Worm (Caenorhabditis elegans) whole organism, mixed stage, embryonic: ENCODE measurements around the gene nars-2.
A peak's percentile ranks its signal among the peaks of the same experiment; 100 is the strongest.

Experiments
- M03D4.4 ChIP-seq: sonication (generic microtip); optimal IDR thresholded peaks from 2 replicates; lab custom pipeline; 2017; ENCODE audit warnings: mild to moderate bottlenecking, missing genetic modification characterization, missing compliant biosample characterization
- bed-3 ChIP-seq: fragments of 200-800 bp; sonication (Bioruptor generic); optimal IDR thresholded peaks from 3 replicates; lab custom pipeline; 2018; ENCODE audit warnings: mild to moderate bottlenecking, missing genetic modification characterization, moderate library complexity, missing compliant biosample characterization
- blmp-1 ChIP-seq: fragments of 150-350 bp; optimal IDR thresholded peaks from 2 replicates; lab custom pipeline; 2014; ENCODE audit warnings: missing biosample characterization, missing genetic modification characterization
- ceh-39 ChIP-seq: fragments of 150-350 bp; optimal IDR thresholded peaks from 2 replicates; lab custom pipeline; 2014; ENCODE audit warnings: missing biosample characterization, missing genetic modification characterization
- ceh-43 ChIP-seq: fragments of 200-800 bp; sonication (Bioruptor generic); optimal IDR thresholded peaks from 2 replicates; lab custom pipeline; 2018; ENCODE audit warnings: mild to moderate bottlenecking, missing genetic modification characterization, moderate library complexity, missing compliant biosample characterization
- ceh-83 ChIP-seq: fragments of 200-800 bp; sonication (Bioruptor generic); optimal IDR thresholded peaks from 2 replicates; lab custom pipeline; 2018; ENCODE audit warnings: mild to moderate bottlenecking, missing genetic modification characterization, missing compliant biosample characterization
- ces-1 ChIP-seq: fragments of 150-350 bp; optimal IDR thresholded peaks from 2 replicates; lab custom pipeline; 2014; ENCODE audit warnings: missing biosample characterization, missing genetic modification reagents, missing genetic modification characterization
- drap-1 ChIP-seq: fragments of 200-800 bp; sonication (Bioruptor generic); optimal IDR thresholded peaks from 3 replicates; lab custom pipeline; 2018; ENCODE audit warnings: mild to moderate bottlenecking, missing genetic modification characterization, missing compliant biosample characterization
- elt-1 ChIP-seq: sonication (generic microtip); optimal IDR thresholded peaks from 2 replicates; lab custom pipeline; 2017; ENCODE audit warnings: missing genetic modification characterization, mild to moderate bottlenecking, missing compliant biosample characterization, antibody characterized with exemption, moderate library complexity, borderline replicate concordance; ENCODE audit not compliant: insufficient read depth
- elt-3 ChIP-seq: fragments of 150-350 bp; optimal IDR thresholded peaks from 2 replicates; lab custom pipeline; 2014; ENCODE audit warnings: missing biosample characterization, missing genetic modification characterization
- flh-1 ChIP-seq: fragments of 200-800 bp; sonication (Bioruptor generic); optimal IDR thresholded peaks from 2 replicates; lab custom pipeline; 2018; ENCODE audit warnings: mild to moderate bottlenecking, missing genetic modification characterization, moderate library complexity, missing compliant biosample characterization
- ham-2 ChIP-seq: fragments of 200-800 bp; sonication (Bioruptor generic); optimal IDR thresholded peaks from 2 replicates; lab custom pipeline; 2018; ENCODE audit warnings: mild to moderate bottlenecking, missing genetic modification characterization, missing compliant biosample characterization
- lin-13 ChIP-seq: fragments of 150-350 bp; optimal IDR thresholded peaks from 2 replicates; lab custom pipeline; 2014; ENCODE audit warnings: missing biosample characterization, missing genetic modification characterization
- lin-32 ChIP-seq: fragments of 200-800 bp; sonication (Bioruptor generic); optimal IDR thresholded peaks from 2 replicates; lab custom pipeline; 2018; ENCODE audit warnings: mild to moderate bottlenecking, missing genetic modification characterization, missing compliant biosample characterization
- lsy-2 ChIP-seq: fragments of 150-350 bp; optimal IDR thresholded peaks from 2 replicates; lab custom pipeline; 2014; ENCODE audit warnings: missing biosample characterization, missing genetic modification characterization
- mab-5 ChIP-seq: fragments of 150-350 bp; optimal IDR thresholded peaks from 2 replicates; lab custom pipeline; 2014; ENCODE audit warnings: missing biosample characterization, missing genetic modification characterization
- mep-1 ChIP-seq: fragments of 150-350 bp; optimal IDR thresholded peaks from 2 replicates; lab custom pipeline; 2017; ENCODE audit warnings: missing biosample characterization, missing genetic modification reagents, missing genetic modification characterization, inconsistent platforms
- mls-2 ChIP-seq: sonication (generic microtip); optimal IDR thresholded peaks from 2 replicates; lab custom pipeline; 2016; ENCODE audit warnings: mild to moderate bottlenecking, missing genetic modification characterization, moderate library complexity, missing compliant biosample characterization
- nhr-12 ChIP-seq: fragments of 150-350 bp; optimal IDR thresholded peaks from 2 replicates; lab custom pipeline; 2014; ENCODE audit warnings: missing biosample characterization, missing genetic modification characterization
- nhr-2 ChIP-seq: fragments of 150-350 bp; optimal IDR thresholded peaks from 2 replicates; lab custom pipeline; 2014; ENCODE audit warnings: missing biosample characterization, missing genetic modification characterization
- nhr-237 ChIP-seq: fragments of 150-350 bp; optimal IDR thresholded peaks from 2 replicates; lab custom pipeline; 2014; ENCODE audit warnings: missing biosample characterization, missing genetic modification characterization
- nhr-28 ChIP-seq: fragments of 150-350 bp; optimal IDR thresholded peaks from 2 replicates; lab custom pipeline; 2014; ENCODE audit warnings: missing biosample characterization, missing genetic modification characterization
- pha-4 ChIP-seq: fragments of 150-350 bp; optimal IDR thresholded peaks from 2 replicates; lab custom pipeline; 2018; ENCODE audit warnings: missing biosample characterization, missing genetic modification reagents, missing genetic modification characterization
- sem-2 ChIP-seq: fragments of 200-800 bp; sonication (Bioruptor generic); optimal IDR thresholded peaks from 2 replicates; lab custom pipeline; 2018; ENCODE audit warnings: mild to moderate bottlenecking, missing genetic modification characterization, missing compliant biosample characterization
- sptf-1 ChIP-seq: sonication (generic microtip); optimal IDR thresholded peaks from 2 replicates; lab custom pipeline; 2017; ENCODE audit warnings: mild to moderate bottlenecking, missing genetic modification characterization, moderate library complexity, missing compliant biosample characterization
- unc-120 ChIP-seq: sonication (generic microtip); optimal IDR thresholded peaks from 2 replicates; lab custom pipeline; 2017; ENCODE audit warnings: missing genetic modification characterization, missing compliant biosample characterization; ENCODE audit not compliant: poor library complexity, severe bottlenecking
- unc-39 ChIP-seq: fragments of 150-350 bp; optimal IDR thresholded peaks from 2 replicates; lab custom pipeline; 2014; ENCODE audit warnings: missing biosample characterization, missing genetic modification characterization
- unc-62 ChIP-seq: fragments of 150-350 bp; optimal IDR thresholded peaks from 2 replicates; lab custom pipeline; 2014; ENCODE audit warnings: missing biosample characterization, missing genetic modification reagents, missing genetic modification characterization
- zip-8 ChIP-seq: fragments of 150-350 bp; optimal IDR thresholded peaks from 2 replicates; lab custom pipeline; 2014; ENCODE audit warnings: missing biosample characterization, missing genetic modification characterization
- ztf-11 ChIP-seq: fragments of 150-350 bp; optimal IDR thresholded peaks from 2 replicates; lab custom pipeline; 2014; ENCODE audit warnings: missing biosample characterization, missing genetic modification characterization

The nars-2 gene

ce11 chrIII:11510826-11511225 is 10.3 kb upstream of the nars-2 start:
- TF ChIP-seq mab-5 (tag; lab: Kevin White, UChicago): no peak
- no peak for TF ChIP-seq elt-3 (tag; lab: Kevin White, UChicago)
- no peak for TF ChIP-seq ceh-83 (GFP tag; lab: Kevin White, UChicago)
- no peak for TF ChIP-seq flh-1 (GFP tag; lab: Kevin White, UChicago)
- TF ChIP-seq ceh-43 (GFP tag; lab: Kevin White, UChicago): no peak
- TF ChIP-seq pha-4: no peak
- TF ChIP-seq drap-1 (GFP tag; lab: Kevin White, UChicago): no peak
- no peak for TF ChIP-seq nhr-237 (tag; lab: Kevin White, UChicago)
- no peak for TF ChIP-seq elt-1 (tag; lab: Kevin White, UChicago)
- no peak for TF ChIP-seq unc-39 (tag; lab: Kevin White, UChicago)
- no peak for TF ChIP-seq mls-2 (tag; lab: Kevin White, UChicago)
- no peak for TF ChIP-seq M03D4.4 (tag; lab: Kevin White, UChicago)
- TF ChIP-seq ham-2 (GFP tag; lab: Kevin White, UChicago): no peak

ce11 chrIII:11510120-11510519 is 9.6 kb upstream of the nars-2 start:
- TF ChIP-seq ham-2 (GFP tag; lab: Kevin White, UChicago) (no peak), sem-2 (GFP tag; lab: Kevin White, UChicago) (no peak), mab-5 (tag; lab: Kevin White, UChicago) (no peak), drap-1 (GFP tag; lab: Kevin White, UChicago) (no peak), lin-13 (tag; lab: Kevin White, UChicago) (no peak), ceh-83 (GFP tag; lab: Kevin White, UChicago) (no peak), unc-62 (GFP tag; lab: Kevin White, UChicago) (no peak), ztf-11 (no peak), ceh-39 (no peak), lin-32 (no peak), mls-2 (tag; lab: Kevin White, UChicago) (no peak), unc-120 (tag; lab: Kevin White, UChicago) (no peak), zip-8 (tag; lab: Kevin White, UChicago) (no peak)
- TF ChIP-seq, all 35 proteins: peak for 0

- TF ChIP-seq flh-1 (GFP tag; lab: Kevin White, UChicago) (no peak), nhr-12 (tag; lab: Kevin White, UChicago) (no peak), sem-2 (GFP tag; lab: Kevin White, UChicago) (no peak), lsy-2 (tag; lab: Kevin White, UChicago) (no peak), blmp-1 (tag; lab: Kevin White, UChicago) (no peak), ceh-39 (no peak), sptf-1 (tag; lab: Kevin White, UChicago) (no peak), ces-1 (GFP tag; lab: Kevin White, UChicago) (no peak), drap-1 (GFP tag; lab: Kevin White, UChicago) (no peak), pha-4 (no peak), nhr-28 (tag; lab: Kevin White, UChicago) (no peak), ceh-43 (GFP tag; lab: Kevin White, UChicago) (no peak)
Measured at ce11 chrIII:11508816-11509215, 8.3 kb upstream of the nars-2 start, which contains the start of gene Y66D12A.19. Gene Y66D12A.19, plus strand, starts transcription at chrIII:11509081.

ce11 chrIII:11505621-11506020 is 5.1 kb upstream of the nars-2 start:
- no peak for TF ChIP-seq nhr-2
- TF ChIP-seq bed-3 (GFP tag; lab: Kevin White, UChicago): no peak
- TF ChIP-seq ceh-83 (GFP tag; lab: Kevin White, UChicago): no peak
- TF ChIP-seq M03D4.4 (tag; lab: Kevin White, UChicago): no peak
- TF ChIP-seq, all 35 proteins: peak for 0

ce11 chrIII:11505213-11505612 is 4.7 kb upstream of the nars-2 start, which contains the start of the genes Y66D12A.21 and spe-6:
Gene Y66D12A.21, minus strand, starts transcription at chrIII:11505302.
Gene spe-6, plus strand, starts transcription at chrIII:11505488.
- peak; percentile 22 for TF ChIP-seq ces-1 (GFP tag; lab: Kevin White, UChicago)
- TF ChIP-seq zip-8 (tag; lab: Kevin White, UChicago): no peak
- TF ChIP-seq elt-1 (tag; lab: Kevin White, UChicago): no peak
- TF ChIP-seq ztf-11: no peak
- peak; percentile 23 for TF ChIP-seq mep-1 (tag; lab: Kevin White, UChicago)
